Fruit fly (Drosophila melanogaster) whole organism: ENCODE data around the gene CG7264.
A peak's percentile ranks its signal among the peaks of the same experiment; 100 is the strongest.

Experiments
- CG8478 ChIP-seq: fragments of >200 bp; optimal IDR thresholded peaks from 2 replicates; lab custom pipeline; 2018; ENCODE audit warnings: inconsistent platforms
- Dll ChIP-seq: fragments of >200 bp; optimal IDR thresholded peaks from 2 replicates; lab custom pipeline; 2017
- EcR ChIP-seq, 2 experiments: fragments of >200 bp; optimal IDR thresholded peaks; 2 replicates each; lab custom pipeline; 2017; ENCODE audit warnings: missing biosample characterization in 2 of 2, missing genetic modification characterization in 2 of 2, missing genetic modification reagents in 2 of 2
- pan ChIP-seq: fragments of >200 bp; optimal IDR thresholded peaks from 2 replicates; lab custom pipeline; 2017
- psq ChIP-seq: fragments of >200 bp; optimal IDR thresholded peaks from 2 replicates; lab custom pipeline; 2017
- usp ChIP-seq: fragments of >200 bp; optimal IDR thresholded peaks from 2 replicates; lab custom pipeline; 2017; ENCODE audit warnings: missing biosample characterization, missing genetic modification characterization, mixed read lengths

Gene CG7264

DNA sequence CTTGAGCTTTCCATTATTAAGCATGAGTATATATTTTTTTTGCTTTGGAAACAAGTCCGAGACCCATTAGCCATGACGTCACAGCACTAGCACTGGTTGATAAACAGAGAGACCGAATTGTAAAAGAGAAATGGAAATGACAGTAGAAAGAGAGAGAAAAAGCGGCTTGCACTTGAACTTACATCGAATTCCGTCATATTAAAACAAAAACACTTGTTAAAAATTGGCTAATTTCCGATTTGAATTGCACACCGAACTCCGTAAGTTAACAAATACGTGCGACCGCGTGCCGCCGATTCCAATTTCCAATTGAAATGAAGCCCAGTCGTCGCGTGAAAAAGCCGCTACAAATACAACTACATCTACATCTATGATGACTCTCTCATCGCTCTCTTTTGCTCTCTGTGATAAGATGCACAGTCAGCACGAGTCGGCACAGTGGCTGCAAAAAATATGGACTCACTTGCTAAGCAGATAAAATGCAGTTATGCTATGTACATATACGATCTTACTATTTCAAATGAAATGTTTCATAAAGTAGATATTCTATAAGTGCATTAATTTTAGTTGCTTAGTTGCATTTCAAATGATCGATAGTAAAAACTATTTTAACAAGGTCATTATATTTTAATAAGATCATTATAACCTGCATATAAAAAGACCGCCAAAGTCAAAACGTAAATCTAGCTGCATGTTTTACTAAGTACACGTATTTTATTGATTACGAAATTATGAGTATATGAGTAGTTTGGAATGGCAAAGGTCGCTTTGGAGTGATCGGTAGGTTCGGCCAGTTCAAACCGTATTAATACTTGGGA lies 9.0 kb upstream of the CG7264 start:
- no peak for TF ChIP-seq CG8478 (lab: Kevin White, UChicago)
- no peak for TF ChIP-seq EcR (GFP tag; optimal IDR thresholded peaks at IDR 0.05; lab: Kevin White, UChicago)
- no peak for TF ChIP-seq usp (GFP tag; lab: Kevin White, UChicago)
- TF ChIP-seq Dll (lab: Kevin White, UChicago): peak; percentile 41

DNA sequence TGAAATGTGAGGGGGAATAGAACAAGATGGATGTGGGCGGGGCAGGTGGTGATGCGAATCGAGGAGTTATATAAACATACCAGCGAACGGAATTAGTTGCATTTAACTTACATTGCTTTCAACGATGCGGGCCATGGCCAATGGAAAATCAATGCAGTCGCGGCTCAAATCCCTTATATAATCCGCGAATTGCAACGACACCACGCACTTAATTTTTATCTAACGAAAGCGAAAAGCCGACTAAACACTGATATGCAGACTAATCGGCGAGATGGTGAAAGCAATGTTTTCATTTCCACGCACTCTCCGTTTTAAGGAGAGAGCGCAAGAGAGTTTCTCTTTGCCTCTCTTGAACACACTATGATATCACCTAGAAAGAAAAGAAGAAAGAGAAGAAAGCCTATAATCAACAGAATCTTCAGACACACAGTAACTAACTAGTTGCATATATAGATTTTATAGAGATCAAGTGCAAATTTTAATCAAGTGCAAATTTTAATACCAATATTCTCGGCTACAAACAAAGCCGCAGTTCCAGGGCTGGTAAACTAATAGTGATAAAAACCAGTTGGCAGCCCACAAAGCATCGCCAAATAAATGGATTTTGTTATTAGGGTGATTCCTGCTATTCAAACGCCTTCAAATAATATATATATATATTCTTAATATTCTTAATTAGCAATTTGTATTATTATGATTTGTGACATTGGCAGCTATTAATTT lies 6.9 kb upstream of the CG7264 start, which contains the start of the genes CG11597 and CG5946:
Gene CG11597, minus strand, starts transcription at position 553 of the 723 bp plus-strand sequence.
Gene CG5946, minus strand, starts transcription at position 553 of the 723 bp plus-strand sequence.
- no peak for TF ChIP-seq Dll (lab: Kevin White, UChicago)
- no peak for TF ChIP-seq usp (GFP tag; lab: Kevin White, UChicago)
- no peak for TF ChIP-seq CG8478 (lab: Kevin White, UChicago)
- no peak for TF ChIP-seq psq
- no peak for TF ChIP-seq EcR (GFP tag; optimal IDR thresholded peaks at IDR 0.05; lab: Kevin White, UChicago)
- TF ChIP-seq pan (lab: Kevin White, UChicago): no peak

DNA sequence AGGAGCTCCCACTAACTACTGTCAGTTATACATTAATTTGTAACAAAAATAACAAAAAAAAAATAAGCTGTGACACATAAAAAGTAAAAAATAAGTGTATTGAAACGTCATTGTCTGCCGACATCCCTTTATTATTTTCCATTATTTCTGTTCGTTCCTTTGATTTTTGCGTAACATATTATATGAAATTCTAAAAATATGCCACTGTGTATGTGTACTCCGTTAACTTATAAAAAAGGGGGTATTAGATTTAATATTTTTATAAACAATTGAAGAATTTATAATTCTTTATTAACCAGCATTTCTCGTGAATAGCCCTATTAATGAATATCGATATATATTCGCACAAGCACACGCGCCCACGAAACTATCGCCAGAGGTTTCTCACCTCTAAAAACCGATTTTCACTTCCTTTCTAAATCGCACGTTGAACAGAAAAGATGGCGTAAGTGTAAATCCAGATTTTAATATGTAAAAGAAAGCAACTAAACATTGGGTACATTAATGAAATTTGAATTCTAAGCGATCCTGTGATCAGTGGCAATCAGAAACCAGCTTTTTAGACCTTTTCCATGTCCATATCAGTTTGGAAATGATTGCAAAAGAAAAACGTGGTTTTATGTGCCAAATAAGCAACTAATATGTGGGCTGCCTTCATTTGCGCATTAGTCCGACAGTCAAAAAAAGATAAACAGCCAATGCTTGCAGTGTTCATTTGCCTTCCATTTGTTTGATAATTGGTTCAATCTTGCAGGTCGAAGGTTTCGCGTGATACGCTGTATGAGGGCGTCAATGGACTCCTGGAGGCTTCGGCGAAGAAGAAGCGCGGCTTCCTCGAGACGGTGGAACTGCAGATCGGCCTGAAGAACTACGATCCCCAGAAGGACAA lies 6.1 kb upstream of the CG7264 start, which contains the start of gene RpL10Ab:
Gene RpL10Ab, plus strand, starts transcription at position 406 of the 889 bp plus-strand sequence.
- TF ChIP-seq EcR (GFP tag; optimal IDR thresholded peaks at IDR 0.05; lab: Kevin White, UChicago) (no peak), Dll (lab: Kevin White, UChicago) (no peak), CG8478 (lab: Kevin White, UChicago) (no peak), psq (no peak), usp (GFP tag; lab: Kevin White, UChicago) (no peak), pan (lab: Kevin White, UChicago) (no peak)

dm6 chr3L:11825560-11826153 lies 3.2 kb upstream of the CG7264 start, which contains the start of gene CG32095:
Gene CG32095 (minus strand): TSS chr3L:11825732.
- TF ChIP-seq Dll (lab: Kevin White, UChicago) (no peak), usp (GFP tag; lab: Kevin White, UChicago) (no peak), EcR (GFP tag; optimal IDR thresholded peaks at IDR 0.05; lab: Kevin White, UChicago) (no peak), psq (no peak), CG8478 (lab: Kevin White, UChicago) (no peak), pan (lab: Kevin White, UChicago) (no peak)

- no peak for TF ChIP-seq EcR (GFP tag; optimal IDR thresholded peaks at IDR 0.05; lab: Kevin White, UChicago)
- TF ChIP-seq usp (GFP tag; lab: Kevin White, UChicago): no peak
- no peak for TF ChIP-seq CG8478 (lab: Kevin White, UChicago)
- no peak for TF ChIP-seq pan (lab: Kevin White, UChicago)
- TF ChIP-seq Dll (lab: Kevin White, UChicago): no peak
- TF ChIP-seq psq: no peak
Measured at dm6 chr3L:11831199-11831598, 2.4 kb downstream of the CG7264 start.

dm6 chr3L:11832360-11833295 lies 3.8 kb downstream of the CG7264 start:
- TF ChIP-seq CG8478 (lab: Kevin White, UChicago) (no peak), psq (no peak), EcR (GFP tag; optimal IDR thresholded peaks at IDR 0.05; lab: Kevin White, UChicago) (no peak), usp (GFP tag; lab: Kevin White, UChicago) (no peak), pan (lab: Kevin White, UChicago) (no peak), Dll (lab: Kevin White, UChicago) (no peak)

dm6 chr3L:11833296-11833717 lies 4.5 kb downstream of the CG7264 start, which contains the start of gene CycA:
Gene CycA (minus strand): TSS chr3L:11833578.
- no peak for TF ChIP-seq psq
- TF ChIP-seq pan (lab: Kevin White, UChicago): no peak
- TF ChIP-seq Dll (lab: Kevin White, UChicago): no peak
- TF ChIP-seq CG8478 (lab: Kevin White, UChicago): no peak
- no peak for TF ChIP-seq EcR (GFP tag; optimal IDR thresholded peaks at IDR 0.05; lab: Kevin White, UChicago)
- no peak for TF ChIP-seq usp (GFP tag; lab: Kevin White, UChicago)

- TF ChIP-seq pan (lab: Kevin White, UChicago): no peak
- TF ChIP-seq CG8478 (lab: Kevin White, UChicago): no peak
- no peak for TF ChIP-seq Dll (lab: Kevin White, UChicago)
- no peak for TF ChIP-seq psq
- TF ChIP-seq EcR (GFP tag; optimal IDR thresholded peaks at IDR 0.05; lab: Kevin White, UChicago): no peak
- no peak for TF ChIP-seq usp (GFP tag; lab: Kevin White, UChicago)
Measured at dm6 chr3L:11836575-11837077, 7.8 kb downstream of the CG7264 start, which contains the start of gene CG43064. Gene CG43064 (minus strand): TSS chr3L:11836721.

- TF ChIP-seq usp (GFP tag; lab: Kevin White, UChicago) (no peak), CG8478 (lab: Kevin White, UChicago) (no peak), EcR (GFP tag; optimal IDR thresholded peaks at IDR 0.05; lab: Kevin White, UChicago) (no peak), psq (no peak), Dll (lab: Kevin White, UChicago) (no peak), pan (lab: Kevin White, UChicago) (no peak)
Measured at dm6 chr3L:11847703-11848102, 18.9 kb downstream of the CG7264 start, which contains the start of gene CG12521. Gene CG12521 (minus strand): TSS chr3L:11847803.
